Worm (Caenorhabditis elegans) whole organism, young adult: Measurements from ENCODE around the gene col-88.

Experiments used
- B0019.2 ChIP-seq: fragments of 200-800 bp; sonication (Bioruptor generic); conservative IDR thresholded peaks from 2 replicates; pipeline ENCODE4 v1.3.6; 2022; ENCODE audit warnings: missing genetic modification reagents, missing genetic modification characterization, missing compliant biosample characterization
- B0261.1 ChIP-seq: sonication (generic microtip); optimal IDR thresholded peaks from 2 replicates; lab custom pipeline; 2016; ENCODE audit warnings: mild to moderate bottlenecking, missing genetic modification characterization, moderate library complexity, missing compliant biosample characterization
- F55B11.4 ChIP-seq: sonication (generic microtip); optimal IDR thresholded peaks from 2 replicates; lab custom pipeline; 2016; ENCODE audit warnings: missing compliant biosample characterization, missing genetic modification characterization, borderline replicate concordance; ENCODE audit not compliant: insufficient read depth
- K11D2.4 ChIP-seq: fragments of 200-800 bp; sonication (Bioruptor generic); IDR thresholded peaks from 2 replicates; pipeline ENCODE4 v1.3.6; 2022; ENCODE audit warnings: missing genetic modification reagents, missing genetic modification characterization, missing compliant biosample characterization
- T26A5.8 ChIP-seq: sonication (generic microtip); optimal IDR thresholded peaks from 2 replicates; lab custom pipeline; 2016; ENCODE audit warnings: missing genetic modification characterization, missing compliant biosample characterization
- Y95B8A.8 ChIP-seq: fragments of 200-800 bp; sonication (Bioruptor generic); IDR thresholded peaks from 2 replicates; pipeline ENCODE4 v1.3.6; 2022; ENCODE audit warnings: missing genetic modification reagents, missing genetic modification characterization, missing compliant biosample characterization
- akir-1 ChIP-seq: fragments of 200-800 bp; sonication (Bioruptor generic); optimal IDR thresholded peaks from 2 replicates; lab custom pipeline; 2018; ENCODE audit warnings: mild to moderate bottlenecking, missing genetic modification characterization, moderate library complexity, missing compliant biosample characterization
- ama-1 ChIP-seq, 3 experiments: fragments of 150-350 bp in 1 of 3; sonication (generic microtip) in 2 of 3; optimal IDR thresholded peaks; 2 replicates each; lab custom pipeline; 2014 to 2018; ENCODE audit warnings: missing biosample characterization in 2 of 3, missing genetic modification characterization in 2 of 3, missing genetic modification reagents in 2 of 3
- athp-1 ChIP-seq: sonication (generic microtip); optimal IDR thresholded peaks from 2 replicates; lab custom pipeline; 2017; ENCODE audit warnings: mild to moderate bottlenecking, missing genetic modification characterization, missing compliant biosample characterization
- attf-3 ChIP-seq: fragments of 200-800 bp; sonication (Bioruptor generic); conservative IDR thresholded peaks from 2 replicates; pipeline ENCODE4 v1.3.6; 2022; ENCODE audit warnings: missing genetic modification reagents, missing genetic modification characterization, missing compliant biosample characterization
- attf-5 ChIP-seq: fragments of 200-800 bp; sonication (Bioruptor generic); optimal IDR thresholded peaks from 2 replicates; lab custom pipeline; 2018; ENCODE audit warnings: mild to moderate bottlenecking, missing genetic modification characterization, missing compliant biosample characterization
- bed-1 ChIP-seq: fragments of 200-800 bp; sonication (Bioruptor generic); IDR thresholded peaks from 2 replicates; pipeline ENCODE4 v1.3.6; 2022; ENCODE audit warnings: missing genetic modification reagents, missing genetic modification characterization, missing compliant biosample characterization
- ccch-3 ChIP-seq: fragments of 200-800 bp; sonication (Bioruptor generic); optimal IDR thresholded peaks from 2 replicates; lab custom pipeline; 2018; ENCODE audit warnings: mild to moderate bottlenecking, missing genetic modification characterization, missing compliant biosample characterization
- cebp-2 ChIP-seq: fragments of 200-800 bp; sonication (Bioruptor generic); IDR thresholded peaks from 2 replicates; pipeline ENCODE4 v1.3.6; 2022; ENCODE audit warnings: missing genetic modification characterization, missing compliant biosample characterization
- ceh-100 ChIP-seq: fragments of 200-800 bp; sonication (Bioruptor generic); IDR thresholded peaks from 2 replicates; pipeline ENCODE4 v1.3.6; 2022; ENCODE audit warnings: missing genetic modification reagents, missing genetic modification characterization, missing compliant biosample characterization
- ceh-27 ChIP-seq: fragments of 200-800 bp; sonication (Bioruptor generic); optimal IDR thresholded peaks from 2 replicates; lab custom pipeline; 2018; ENCODE audit warnings: mild to moderate bottlenecking, missing genetic modification characterization, moderate library complexity, missing compliant biosample characterization
- ceh-40 ChIP-seq: fragments of 200-800 bp; sonication (Bioruptor generic); IDR thresholded peaks from 2 replicates; pipeline ENCODE4 v1.3.6; 2022; ENCODE audit warnings: missing genetic modification characterization, missing compliant biosample characterization
- ceh-79 ChIP-seq: sonication (generic microtip); optimal IDR thresholded peaks from 2 replicates; lab custom pipeline; 2017; ENCODE audit warnings: mild to moderate bottlenecking, missing genetic modification characterization, missing compliant biosample characterization
- die-1 ChIP-seq: sonication (generic microtip); optimal IDR thresholded peaks from 2 replicates; lab custom pipeline; 2016; ENCODE audit warnings: missing genotype, mild to moderate bottlenecking, missing genetic modification characterization, missing compliant biosample characterization
- egl-44 ChIP-seq: fragments of 200-800 bp; sonication (Bioruptor generic); IDR thresholded peaks from 2 replicates; pipeline ENCODE4 v1.3.6; 2022; ENCODE audit warnings: missing genetic modification reagents, missing genetic modification characterization, missing compliant biosample characterization
- egrh-3 ChIP-seq: fragments of 200-800 bp; sonication (Bioruptor generic); IDR thresholded peaks from 2 replicates; pipeline ENCODE4 v1.3.6; 2022; ENCODE audit warnings: missing genetic modification reagents, missing genetic modification characterization, missing compliant biosample characterization
- ets-4 ChIP-seq: fragments of 200-800 bp; sonication (Bioruptor generic); optimal IDR thresholded peaks from 2 replicates; lab custom pipeline; 2018; ENCODE audit warnings: mild to moderate bottlenecking, missing genetic modification characterization, missing compliant biosample characterization
- fkh-3 ChIP-seq: sonication (generic microtip); optimal IDR thresholded peaks from 2 replicates; lab custom pipeline; 2016; ENCODE audit warnings: mild to moderate bottlenecking, missing genetic modification characterization, missing compliant biosample characterization
- him-1 ChIP-seq: sonication (generic microtip); optimal IDR thresholded peaks from 2 replicates; lab custom pipeline; 2016; ENCODE audit warnings: missing genotype, missing genetic modification reagents, missing genetic modification characterization, missing compliant biosample characterization
- hlh-26 ChIP-seq: fragments of 200-800 bp; sonication (Bioruptor generic); conservative IDR thresholded peaks from 2 replicates; pipeline ENCODE4 v1.3.6; 2022; ENCODE audit warnings: missing genetic modification reagents, missing genetic modification characterization, missing compliant biosample characterization
- hmg-1.2 ChIP-seq: fragments of 200-800 bp; sonication (Bioruptor generic); IDR thresholded peaks from 2 replicates; pipeline ENCODE4 v1.3.6; 2022; ENCODE audit warnings: missing genetic modification reagents, missing genetic modification characterization, missing compliant biosample characterization
- hsf-1 ChIP-seq: fragments of 200-800 bp; sonication (Bioruptor generic); IDR thresholded peaks from 2 replicates; pipeline ENCODE4 v1.3.6; 2022; ENCODE audit warnings: missing genetic modification reagents, missing genetic modification characterization, missing compliant biosample characterization
- lag-1 ChIP-seq: fragments of 200-800 bp; sonication (Bioruptor generic); IDR thresholded peaks from 2 replicates; pipeline ENCODE4 v1.3.6; 2022; ENCODE audit warnings: missing genetic modification reagents, missing genetic modification characterization, missing compliant biosample characterization
- lin-26 ChIP-seq: fragments of 200-800 bp; sonication (Bioruptor generic); IDR thresholded peaks from 2 replicates; pipeline ENCODE4 v1.3.6; 2022; ENCODE audit warnings: missing genetic modification reagents, missing genetic modification characterization, missing compliant biosample characterization
- lin-40 ChIP-seq: sonication (generic microtip); optimal IDR thresholded peaks from 2 replicates; lab custom pipeline; 2016; ENCODE audit warnings: missing genetic modification characterization, mild to moderate bottlenecking, missing compliant biosample characterization, missing genotype, missing genetic modification reagents
- madf-6 ChIP-seq: fragments of 200-800 bp; sonication (Bioruptor generic); IDR thresholded peaks from 2 replicates; pipeline ENCODE4 v1.3.6; 2022; ENCODE audit warnings: missing genetic modification reagents, missing genetic modification characterization, missing compliant biosample characterization
- mel-28 ChIP-seq: sonication (generic microtip); optimal IDR thresholded peaks from 2 replicates; lab custom pipeline; 2016; ENCODE audit warnings: borderline replicate concordance, mild to moderate bottlenecking, missing genetic modification characterization, missing compliant biosample characterization
- mxl-1 ChIP-seq: sonication (generic microtip); optimal IDR thresholded peaks from 2 replicates; lab custom pipeline; 2016; ENCODE audit warnings: missing genetic modification characterization, missing compliant biosample characterization
- nfya-2 ChIP-seq: fragments of 200-800 bp; sonication (Bioruptor generic); IDR thresholded peaks from 2 replicates; pipeline ENCODE4 v1.3.6; 2022; ENCODE audit warnings: missing genetic modification reagents, missing genetic modification characterization, missing compliant biosample characterization
- nfyb-1 ChIP-seq: fragments of 200-800 bp; sonication (Bioruptor generic); IDR thresholded peaks from 2 replicates; pipeline ENCODE4 v1.3.6; 2022; ENCODE audit warnings: missing genetic modification reagents, missing genetic modification characterization, missing compliant biosample characterization
- nhr-90 ChIP-seq: sonication (generic microtip); optimal IDR thresholded peaks from 2 replicates; lab custom pipeline; 2016; ENCODE audit warnings: missing genotype, mild to moderate bottlenecking, missing genetic modification characterization, missing compliant biosample characterization
- rec-8 ChIP-seq, 2 experiments: sonication (generic microtip); optimal IDR thresholded peaks; 2 replicates each; lab custom pipeline; 2016; ENCODE audit warnings: mild to moderate bottlenecking in 2 of 2, missing genetic modification characterization in 2 of 2, missing genetic modification reagents in 2 of 2, missing genotype in 2 of 2, missing biosample characterization in 1 of 2, missing compliant biosample characterization in 1 of 2, moderate library complexity in 1 of 2
- sea-2 ChIP-seq: fragments of 200-800 bp; sonication (Bioruptor generic); IDR thresholded peaks from 2 replicates; pipeline ENCODE4 v1.3.6; 2022; ENCODE audit warnings: missing genetic modification characterization, missing compliant biosample characterization
- snpc-4 ChIP-seq, 5 experiments: fragments of 150-350 bp in 1 of 5; sonication (generic microtip) in 4 of 5; optimal IDR thresholded peaks; 2 replicates each; lab custom pipeline; 2014 to 2018; ENCODE audit warnings: missing genetic modification characterization in 5 of 5, missing biosample characterization in 3 of 5, antibody characterized with exemption in 2 of 5, mild to moderate bottlenecking in 2 of 5, missing compliant biosample characterization in 2 of 5, missing genotype in 2 of 5, moderate library complexity in 2 of 5, missing genetic modification reagents in 1 of 5
- unc-130 ChIP-seq: sonication (generic microtip); optimal IDR thresholded peaks from 2 replicates; lab custom pipeline; 2016; ENCODE audit warnings: missing genetic modification reagents, missing genetic modification characterization, missing compliant biosample characterization
- zfh-2 ChIP-seq: fragments of 200-800 bp; sonication (Bioruptor generic); conservative IDR thresholded peaks from 2 replicates; pipeline ENCODE4 v1.3.6; 2022; ENCODE audit warnings: missing genetic modification reagents, missing genetic modification characterization, missing compliant biosample characterization
- ztf-26 ChIP-seq: sonication (generic microtip); optimal IDR thresholded peaks from 2 replicates; lab custom pipeline; 2017; ENCODE audit warnings: missing genetic modification characterization, missing compliant biosample characterization

The col-88 gene

DNA sequence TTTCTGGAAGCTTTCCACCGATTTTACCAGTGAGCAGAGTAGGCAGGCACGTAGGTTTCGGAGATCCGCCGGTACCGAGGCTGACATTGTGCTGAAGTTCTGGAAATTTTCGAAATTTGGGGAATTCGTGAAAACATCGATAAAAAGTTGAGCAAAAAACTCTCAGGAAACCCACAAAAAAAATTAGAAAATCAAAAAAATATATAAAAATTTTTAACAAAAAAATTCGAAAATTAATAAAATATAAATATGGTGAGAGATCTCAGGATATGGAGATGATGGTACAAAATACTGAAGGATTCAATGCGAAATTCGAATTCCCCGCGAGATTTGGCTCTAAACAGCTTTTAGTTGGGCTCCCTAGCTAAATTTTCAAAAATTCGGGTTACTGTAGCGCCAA is 28.8 kb downstream of the col-88 start, which contains the start of gene spt-4:
Gene spt-4, minus strand, starts transcription at position 101 of the 400 bp plus-strand sequence.
- TF ChIP-seq die-1 (tag; lab: Kevin White, UChicago) (no peak), athp-1 (tag; lab: Kevin White, UChicago) (no peak), ceh-79 (tag; lab: Kevin White, UChicago) (no peak), Y95B8A.8 (GFP tag; lab: Robert Waterston, UW) (no peak), ama-1 (optimal IDR thresholded peaks at IDR 0.05; lab: Kevin White, UChicago) (no peak), ama-1 (GFP tag; optimal IDR thresholded peaks at IDR 0.05; lab: Kevin White, UChicago) (no peak), him-1 (tag; lab: Kevin White, UChicago) (no peak), ceh-100 (GFP tag; lab: Robert Waterston, UW) (no peak), unc-130 (GFP tag; lab: Kevin White, UChicago) (no peak), nfya-2 (no peak), B0261.1 (no peak), K11D2.4 (GFP tag; lab: Robert Waterston, UW) (no peak)
- TF ChIP-seq, all 124 proteins: peak for 0

DNA sequence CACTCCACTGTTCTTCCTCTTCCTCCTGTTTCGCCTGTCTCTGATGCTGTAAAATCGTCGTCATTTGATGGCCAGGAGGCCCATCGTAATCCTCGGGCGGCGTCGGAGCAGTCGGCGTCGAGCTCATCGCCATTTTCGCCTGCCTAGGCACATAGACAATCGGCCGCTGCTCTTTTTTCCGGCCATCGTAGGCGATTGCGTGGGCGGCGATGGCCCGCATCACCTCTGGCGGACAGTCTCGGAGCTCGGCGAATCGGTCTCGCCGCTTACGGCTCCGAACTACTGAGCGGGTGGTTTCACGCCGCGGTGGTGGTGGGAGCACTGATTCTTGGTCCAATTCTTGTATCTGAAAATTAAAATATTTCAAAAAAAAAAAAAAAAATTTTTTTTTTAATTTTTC is 31.2 kb downstream of the col-88 start:
- peak; percentile 84 for TF ChIP-seq zfh-2
- peak; percentile 70; the same call in 1 of the 2 replicates for TF ChIP-seq egrh-3 (GFP tag; lab: Robert Waterston, UW)
- no peak for TF ChIP-seq madf-6 (GFP tag; lab: Robert Waterston, UW)

DNA sequence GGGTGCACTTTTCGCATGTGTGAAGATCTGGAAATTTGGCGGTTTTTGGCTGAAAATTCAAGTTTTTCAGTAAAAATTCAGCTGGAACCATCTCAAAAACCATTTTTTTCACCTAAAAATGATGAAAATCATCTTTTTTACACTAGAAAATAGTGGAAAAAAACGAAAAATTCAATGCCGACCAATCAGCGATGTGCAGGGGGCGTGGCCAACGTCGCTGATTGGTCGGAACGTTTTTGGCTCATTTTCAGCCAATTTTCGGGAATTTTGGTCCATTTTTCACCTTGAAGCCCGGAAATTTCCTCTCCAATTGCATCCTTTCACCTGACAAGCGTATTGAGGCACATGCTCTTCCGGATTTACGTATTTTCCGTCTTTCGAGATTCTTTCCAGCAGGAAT is 43.5 kb downstream of the col-88 start:
- TF ChIP-seq rec-8 (tag; optimal IDR thresholded peaks at IDR 0.05; lab: Kevin White, UChicago) (no peak), hmg-1.2 (GFP tag; lab: Robert Waterston, UW) (no peak), nfyb-1 (peak; percentile 76; the same call in 1 of the 2 replicates), cebp-2 (no peak), bed-1 (GFP tag; lab: Robert Waterston, UW) (no peak), nfya-2 (0 out of 2 replicates have a peak, but pooled peaks have one; percentile 77)

DNA sequence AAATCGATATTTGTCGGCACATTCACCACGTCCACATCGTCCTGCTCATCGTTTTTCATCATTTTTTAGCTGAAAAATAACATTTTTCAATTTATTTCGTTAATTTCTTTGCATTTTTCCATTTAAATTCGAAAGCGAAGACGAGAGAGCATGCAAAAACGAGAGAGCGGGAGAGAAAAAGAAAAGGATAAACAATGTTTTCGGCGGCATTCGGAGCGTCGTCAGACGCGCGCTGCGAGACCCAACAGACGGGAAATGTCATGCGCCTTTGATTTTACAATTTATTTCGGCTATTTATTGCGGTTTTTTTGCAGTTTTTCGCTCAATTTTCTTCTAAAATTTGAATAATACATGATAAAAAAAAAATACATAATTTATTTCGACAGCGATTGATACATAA is 45.5 kb downstream of the col-88 start, which contains the start of gene attf-3:
Gene attf-3, minus strand, starts transcription at position 69 of the 400 bp plus-strand sequence.
- TF ChIP-seq egl-44 (GFP tag; lab: Robert Waterston, UW) (no peak), lin-26 (GFP tag; lab: Robert Waterston, UW) (no peak), mel-28 (no peak), ceh-79 (tag; lab: Kevin White, UChicago) (no peak), mxl-1 (no peak), T26A5.8 (tag; lab: Kevin White, UChicago) (no peak), ama-1 (optimal IDR thresholded peaks at IDR 0.05; lab: Kevin White, UChicago) (no peak), ama-1 (GFP tag; optimal IDR thresholded peaks at IDR 0.05; lab: Kevin White, UChicago) (no peak), hsf-1 (GFP tag; lab: Robert Waterston, UW) (no peak), B0019.2 (GFP tag; lab: Robert Waterston, UW) (peak; percentile 77), ceh-40 (no peak), ccch-3 (no peak), ztf-26 (tag; lab: Kevin White, UChicago) (no peak), ets-4 (GFP tag; lab: Kevin White, UChicago) (no peak), attf-3 (GFP tag; lab: Robert Waterston, UW) (peak; percentile 93), snpc-4 (GFP tag; optimal IDR thresholded peaks at IDR 0.05; lab: Kevin White, UChicago) (peak; percentile 30), snpc-4 (tag; optimal IDR thresholded peaks at IDR 0.05; lab: Kevin White, UChicago) (peak in 2 of 4 experiments; percentile 38), akir-1 (GFP tag; lab: Kevin White, UChicago) (no peak), sea-2 (GFP tag; lab: Robert Waterston, UW) (no peak), lin-40 (tag; lab: Kevin White, UChicago) (no peak), fkh-3 (no peak), attf-5 (peak; percentile 91), him-1 (tag; lab: Kevin White, UChicago) (no peak), bed-1 (GFP tag; lab: Robert Waterston, UW) (no peak), ceh-27 (GFP tag; lab: Kevin White, UChicago) (peak; percentile 13), nfyb-1 (no peak), nhr-90 (tag; lab: Kevin White, UChicago) (no peak), F55B11.4 (tag; lab: Kevin White, UChicago) (no peak), lag-1 (GFP tag; lab: Robert Waterston, UW) (no peak), Y95B8A.8 (GFP tag; lab: Robert Waterston, UW) (peak; percentile 50; the same call in 1 of the 2 replicates), hlh-26 (GFP tag; lab: Robert Waterston, UW) (no peak)
